Fruit fly (Drosophila melanogaster): ENCODE data around the gene CG31674.

CG31674 gene

DNA sequence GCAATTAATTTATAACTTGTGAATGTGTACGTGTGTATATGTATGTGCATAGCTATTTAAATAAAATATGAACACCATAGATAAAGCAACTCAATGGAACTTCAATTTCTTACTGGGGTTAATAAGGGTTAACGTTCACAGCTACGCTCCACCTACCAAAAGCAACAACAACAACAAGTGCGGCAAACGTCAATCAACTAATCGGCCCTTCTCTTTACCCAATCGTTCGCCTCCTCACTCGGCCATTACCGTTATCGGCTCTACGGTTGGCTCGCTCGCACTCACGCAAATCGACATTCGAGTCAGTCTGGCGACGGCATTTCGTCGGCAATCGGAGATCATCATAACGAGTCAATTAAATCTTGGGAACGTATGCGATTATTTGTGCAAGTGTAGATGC is 48.0 kb upstream of the CG31674 start (continued):
- TF ChIP-seq CG10959 (GFP tag; IDR thresholded peaks at IDR 0.05), result peak; percentile 68
- no peak for TF ChIP-seq CG18599 (GFP tag; optimal IDR thresholded peaks at IDR 0.05)
- peak; percentile 32 for TF ChIP-seq oc (tag; optimal IDR thresholded peaks at IDR 0.05)
- TF ChIP-seq CG12155 (GFP tag; optimal IDR thresholded peaks at IDR 0.05), result peak; percentile 2
- peak; percentile 97 for TF ChIP-seq Nf-YC (tag; optimal IDR thresholded peaks at IDR 0.05)
- TF ChIP-seq Med (GFP tag), result peak; percentile 75
- peak; percentile 40 for TF ChIP-seq zen (tag; optimal IDR thresholded peaks at IDR 0.05)
- TF ChIP-seq sna (GFP tag; IDR thresholded peaks at IDR 0.05; ENCODE audit: partially characterized antibody), result no peak
- no peak for TF ChIP-seq Hmr (GFP tag; optimal IDR thresholded peaks at IDR 0.05)
- no peak for TF ChIP-seq CG6854 (GFP tag; optimal IDR thresholded peaks at IDR 0.05)
- TF ChIP-seq CoRest (tag; optimal IDR thresholded peaks at IDR 0.05), result peak; percentile 26
- peak in 1 of 2 experiments; percentile 1 for TF ChIP-seq Pdp1 (GFP tag; optimal IDR thresholded peaks at IDR 0.05)
- TF ChIP-seq CG1832 (GFP tag; optimal IDR thresholded peaks at IDR 0.05), result peak; percentile 81
- TF ChIP-seq exex (tag; optimal IDR thresholded peaks at IDR 0.05), result peak; percentile 59
- TF ChIP-seq Nf-YB (GFP tag; optimal IDR thresholded peaks at IDR 0.05), result peak; percentile 98
- TF ChIP-seq CG12236 (GFP tag; optimal IDR thresholded peaks at IDR 0.05), result no peak
- TF ChIP-seq CG10321 (GFP tag; IDR thresholded peaks at IDR 0.05), result peak; percentile 97
- peak; percentile 17 for TF ChIP-seq phol (tag; optimal IDR thresholded peaks at IDR 0.05)

dm6 chr2L:20783908-20784307 is 47.2 kb upstream of the CG31674 start:
- TF ChIP-seq exex (tag; optimal IDR thresholded peaks at IDR 0.05) (peak; percentile 52), CG13424 (tag; optimal IDR thresholded peaks at IDR 0.05) (no peak), Hey (tag; optimal IDR thresholded peaks at IDR 0.05) (peak; percentile 5), sug (tag; optimal IDR thresholded peaks at IDR 0.05) (peak; percentile 16)

- TF ChIP-seq cad (GFP tag; optimal IDR thresholded peaks at IDR 0.05) (peak; percentile 95), dm (GFP tag; optimal IDR thresholded peaks at IDR 0.05) (no peak)
Observed at dm6 chr2L:20785333-20785732, 45.7 kb upstream of the CG31674 start.

dm6 chr2L:20787271-20787791 is 43.7 kb upstream of the CG31674 start, which contains the start of gene Pomp:
TSS of gene Pomp (plus strand) at chr2L:20787656.
- TF ChIP-seq org-1 (GFP tag; optimal IDR thresholded peaks at IDR 0.05) (peak; percentile 74), sima (GFP tag; optimal IDR thresholded peaks at IDR 0.05) (no peak), MTF-1 (GFP tag; optimal IDR thresholded peaks at IDR 0.05; ENCODE audit: borderline replicate concordance) (peak; percentile 75), Atf6 (GFP tag; IDR thresholded peaks at IDR 0.05) (peak; percentile 89), fd102C (GFP tag; optimal IDR thresholded peaks at IDR 0.05) (no peak), Scr (GFP tag; IDR thresholded peaks at IDR 0.05; ENCODE audit: partially characterized antibody) (peak; percentile 62), rib (GFP tag; IDR thresholded peaks at IDR 0.05) (peak; percentile 86), Ets65A (GFP tag) (peak; percentile 95), CG16779 (GFP tag; IDR thresholded peaks at IDR 0.05) (peak; percentile 72), CG7357 (GFP tag; IDR thresholded peaks at IDR 0.05) (peak; percentile 71), Side (GFP tag; optimal IDR thresholded peaks at IDR 0.05) (peak; percentile 57), CG11085 (GFP tag; IDR thresholded peaks at IDR 0.05) (peak; percentile 72), HLH4C (GFP tag; IDR thresholded peaks at IDR 0.05; ENCODE audit: partially characterized antibody) (peak; percentile 76), trem (tag; optimal IDR thresholded peaks at IDR 0.05) (peak; percentile 93), CG10431 (GFP tag; optimal IDR thresholded peaks at IDR 0.05) (no peak), CG6254 (GFP tag; optimal IDR thresholded peaks at IDR 0.05) (peak; percentile 68), CG18262 (tag; optimal IDR thresholded peaks at IDR 0.05) (peak; percentile 90), her (GFP tag; optimal IDR thresholded peaks at IDR 0.05) (no peak), bigmax (GFP tag; optimal IDR thresholded peaks at IDR 0.05) (peak; percentile 45), CG1233 (GFP tag; optimal IDR thresholded peaks at IDR 0.05) (peak; percentile 85), CG3281 (GFP tag; optimal IDR thresholded peaks at IDR 0.05) (peak; percentile 83), PHDP (tag; optimal IDR thresholded peaks at IDR 0.05) (peak; percentile 88), Xrp1 (GFP tag; IDR thresholded peaks at IDR 0.05) (peak; percentile 95)

Data from whole organism, embryonic.